Worm (Caenorhabditis elegans): ENCODE measurements around the gene Y32F6A.5.

Y32F6A.5 gene

DNA sequence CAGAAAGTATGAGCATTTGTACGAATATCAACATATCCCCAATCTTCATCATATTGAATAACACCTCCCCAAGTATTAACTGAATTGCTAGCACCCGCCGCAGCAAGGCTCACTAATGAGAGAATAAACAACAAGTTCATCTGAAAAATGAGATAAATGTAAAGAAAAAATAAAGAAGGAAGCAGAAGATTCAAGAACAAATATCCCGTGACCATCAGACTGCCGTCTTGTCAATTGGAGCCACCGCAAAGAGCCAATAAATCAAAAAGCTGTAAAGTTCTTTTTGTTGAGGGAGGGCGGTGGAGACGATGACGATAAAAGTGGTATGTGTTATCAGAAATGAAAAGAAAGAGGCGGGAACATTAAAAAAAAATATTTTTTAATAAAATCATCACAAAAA, at the start of gene Y32F6A.5:
Y32F6A.5 (minus strand) TSS at position 140 of the 400 bp plus-strand sequence.
- no peak for TF ChIP-seq flt-1 (GFP tag; IDR thresholded peaks at IDR 0.05)
- TF ChIP-seq sea-1 (GFP tag; conservative IDR thresholded peaks at IDR 0.05), result no peak
- TF ChIP-seq hmbx-1 (tag; optimal IDR thresholded peaks at IDR 0.05), result no peak
- no peak for TF ChIP-seq ceh-36 (tag; optimal IDR thresholded peaks at IDR 0.05)
- no peak for TF ChIP-seq scrt-1 (GFP tag; IDR thresholded peaks at IDR 0.05)
- TF ChIP-seq hnd-1 (tag; optimal IDR thresholded peaks at IDR 0.05), result no peak
- TF ChIP-seq tbx-11 (GFP tag; IDR thresholded peaks at IDR 0.05), result no peak
- no peak for TF ChIP-seq tbx-37 (GFP tag; conservative IDR thresholded peaks at IDR 0.05)
- no peak for TF ChIP-seq aly-1 (tag; optimal IDR thresholded peaks at IDR 0.05)
- no peak for TF ChIP-seq ets-7 (tag; optimal IDR thresholded peaks at IDR 0.05)
- no peak for TF ChIP-seq pes-1 (GFP tag; IDR thresholded peaks at IDR 0.05)
- no peak for TF ChIP-seq tra-4 (tag; optimal IDR thresholded peaks at IDR 0.05)
- no peak for TF ChIP-seq B0310.2 (tag; optimal IDR thresholded peaks at IDR 0.05)
- TF ChIP-seq ceh-13 (GFP tag; optimal IDR thresholded peaks at IDR 0.05), result no peak
- no peak for TF ChIP-seq ama-1 (optimal IDR thresholded peaks at IDR 0.05)

DNA sequence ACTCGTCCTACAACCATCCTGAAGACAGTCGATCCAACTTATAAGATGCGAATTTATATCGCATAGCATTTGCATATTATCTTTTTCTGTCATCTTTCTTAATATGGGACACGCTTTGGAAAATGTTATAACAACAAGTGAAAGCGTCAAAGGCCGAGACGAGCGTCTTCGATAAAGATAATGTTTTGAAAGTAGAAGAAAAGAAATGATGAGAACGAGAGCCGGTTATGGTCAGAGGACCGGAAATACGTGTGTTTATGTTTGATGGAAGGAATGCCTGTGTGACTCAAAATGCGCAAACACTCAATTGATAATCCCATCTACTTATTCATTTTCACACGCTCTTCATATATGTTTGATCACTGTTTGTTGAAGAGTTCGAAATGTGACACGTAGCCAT, 49.6 kb upstream of the Y32F6A.5 start, which contains the start of gene C35A5.11:
C35A5.11 (minus strand) TSS at position 101 of the 400 bp plus-strand sequence.
- TF ChIP-seq flt-1 (GFP tag; IDR thresholded peaks at IDR 0.05) (no peak), scrt-1 (GFP tag; IDR thresholded peaks at IDR 0.05) (no peak), pes-1 (GFP tag; IDR thresholded peaks at IDR 0.05) (no peak), ama-1 (optimal IDR thresholded peaks at IDR 0.05) (no peak), tbx-11 (GFP tag; IDR thresholded peaks at IDR 0.05) (no peak), tra-4 (tag; optimal IDR thresholded peaks at IDR 0.05) (no peak), B0310.2 (tag; optimal IDR thresholded peaks at IDR 0.05) (no peak), ceh-36 (tag; optimal IDR thresholded peaks at IDR 0.05) (no peak), hmg-4 (GFP tag; optimal IDR thresholded peaks at IDR 0.05) (no peak), ets-7 (tag; optimal IDR thresholded peaks at IDR 0.05) (no peak), hmbx-1 (tag; optimal IDR thresholded peaks at IDR 0.05) (no peak), ceh-13 (GFP tag; optimal IDR thresholded peaks at IDR 0.05) (no peak), tbx-37 (GFP tag; conservative IDR thresholded peaks at IDR 0.05) (no peak)

DNA sequence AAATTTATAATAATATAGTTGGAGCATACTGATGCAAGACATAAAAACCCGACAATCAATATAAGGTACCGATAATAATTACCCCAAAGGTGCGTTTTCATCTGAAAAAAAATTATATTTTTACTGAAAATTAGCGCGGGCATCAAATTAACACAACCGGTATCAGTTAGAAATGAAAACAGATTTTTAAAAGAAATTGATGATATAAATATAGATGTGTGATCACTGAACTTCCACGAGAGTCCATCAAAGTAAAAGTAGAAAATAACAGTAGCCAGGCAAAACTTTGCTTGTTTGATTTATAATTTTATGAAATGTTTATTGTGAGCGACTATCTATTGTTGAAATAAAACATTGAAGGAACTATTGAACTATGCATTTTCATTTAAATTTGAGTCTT, 47.9 kb upstream of the Y32F6A.5 start, which contains the start of gene C35A5.3:
C35A5.3 (minus strand) TSS at position 101 of the 400 bp plus-strand sequence.
- TF ChIP-seq tra-4 (tag; optimal IDR thresholded peaks at IDR 0.05), result no peak
- no peak for TF ChIP-seq ceh-13 (GFP tag; optimal IDR thresholded peaks at IDR 0.05)
- no peak for TF ChIP-seq scrt-1 (GFP tag; IDR thresholded peaks at IDR 0.05)
- no peak for TF ChIP-seq flt-1 (GFP tag; IDR thresholded peaks at IDR 0.05)
- TF ChIP-seq hmbx-1 (tag; optimal IDR thresholded peaks at IDR 0.05), result no peak
- no peak for TF ChIP-seq aly-1 (tag; optimal IDR thresholded peaks at IDR 0.05)
- TF ChIP-seq hnd-1 (tag; optimal IDR thresholded peaks at IDR 0.05), result no peak
- TF ChIP-seq hmg-4 (GFP tag; optimal IDR thresholded peaks at IDR 0.05), result no peak
- TF ChIP-seq sea-1 (GFP tag; conservative IDR thresholded peaks at IDR 0.05), result no peak
- TF ChIP-seq ceh-36 (tag; optimal IDR thresholded peaks at IDR 0.05), result no peak
- no peak for TF ChIP-seq F13C5.2 (tag; optimal IDR thresholded peaks at IDR 0.05)
- TF ChIP-seq pes-1 (GFP tag; IDR thresholded peaks at IDR 0.05), result no peak
- no peak for TF ChIP-seq ama-1 (optimal IDR thresholded peaks at IDR 0.05)

DNA sequence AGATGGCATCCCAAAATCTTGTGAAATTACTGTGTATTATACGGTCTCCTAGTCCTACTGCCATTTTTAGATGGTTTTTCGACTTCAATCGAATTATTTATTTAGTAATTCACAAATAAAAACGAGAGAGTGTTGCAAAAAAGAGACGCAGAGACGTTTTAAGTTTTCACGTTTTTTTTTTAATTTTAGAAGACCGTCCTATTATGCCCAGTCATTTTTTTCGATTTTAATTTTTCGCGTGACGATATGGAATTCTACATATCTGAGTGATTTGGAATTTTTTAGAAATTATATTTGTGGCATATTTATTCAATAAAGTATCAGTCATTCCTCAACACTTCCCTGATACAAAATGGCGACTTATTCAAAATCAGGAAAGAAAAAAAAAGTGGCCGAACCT, 43.3 kb upstream of the Y32F6A.5 start, which contains the start of gene C35A5.4:
C35A5.4 (plus strand) TSS at position 301 of the 400 bp plus-strand sequence.
- TF ChIP-seq hmbx-1 (tag; optimal IDR thresholded peaks at IDR 0.05) (no peak), hmg-4 (GFP tag; optimal IDR thresholded peaks at IDR 0.05) (no peak), tra-4 (tag; optimal IDR thresholded peaks at IDR 0.05) (no peak), tbx-11 (GFP tag; IDR thresholded peaks at IDR 0.05) (no peak), sea-1 (GFP tag; conservative IDR thresholded peaks at IDR 0.05) (no peak), hnd-1 (tag; optimal IDR thresholded peaks at IDR 0.05) (no peak), B0310.2 (tag; optimal IDR thresholded peaks at IDR 0.05) (no peak), ama-1 (optimal IDR thresholded peaks at IDR 0.05) (no peak)

DNA sequence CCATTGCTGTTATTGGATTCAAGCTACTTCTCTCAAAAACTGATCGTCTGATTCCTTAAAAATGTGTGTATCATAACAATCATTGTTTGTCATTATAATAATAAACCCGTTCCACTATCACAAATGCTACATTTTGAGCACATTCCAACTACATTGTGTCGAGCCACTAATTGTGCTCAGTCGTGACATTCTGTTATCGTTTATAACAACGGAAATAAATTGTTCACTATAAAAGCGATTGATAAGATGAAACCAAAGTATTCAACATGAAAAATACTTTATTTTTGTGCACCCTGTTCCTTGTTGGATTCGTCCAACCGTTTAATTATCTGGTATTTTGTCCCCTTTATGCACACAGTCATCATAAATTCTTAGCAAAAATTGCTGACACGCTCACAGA, 39.7 kb upstream of the Y32F6A.5 start, which contains the start of gene ugt-33:
ugt-33 (plus strand) TSS at position 260 of the 400 bp plus-strand sequence.
- TF ChIP-seq F13C5.2 (tag; optimal IDR thresholded peaks at IDR 0.05) (no peak), hmbx-1 (tag; optimal IDR thresholded peaks at IDR 0.05) (no peak)

DNA sequence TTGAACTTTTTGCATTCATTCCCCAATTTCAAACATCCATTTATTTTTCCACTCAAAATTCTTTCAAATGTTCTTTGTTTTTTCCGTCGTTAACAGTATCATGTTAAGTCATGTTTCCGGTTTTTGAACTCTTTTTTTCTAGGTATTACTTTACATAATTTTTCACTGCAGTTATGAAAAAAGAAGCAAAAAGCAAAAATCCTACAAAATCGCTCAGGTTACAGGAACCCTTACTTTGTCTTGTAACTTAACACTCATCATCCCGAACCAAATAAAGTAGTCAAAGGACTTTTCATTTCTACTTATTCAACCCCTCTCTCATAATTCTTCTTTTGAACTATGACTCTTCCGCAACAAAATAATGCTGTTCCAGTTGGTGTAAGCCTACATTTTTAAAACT, 38.0 kb upstream of the Y32F6A.5 start, which contains the start of gene aqp-5:
aqp-5 (plus strand) TSS at position 301 of the 400 bp plus-strand sequence.
- no peak for TF ChIP-seq scrt-1 (GFP tag; IDR thresholded peaks at IDR 0.05)
- TF ChIP-seq ama-1 (optimal IDR thresholded peaks at IDR 0.05), result no peak
- no peak for TF ChIP-seq hnd-1 (tag; optimal IDR thresholded peaks at IDR 0.05)
- no peak for TF ChIP-seq ceh-13 (GFP tag; optimal IDR thresholded peaks at IDR 0.05)
- TF ChIP-seq sea-1 (GFP tag; conservative IDR thresholded peaks at IDR 0.05), result no peak
- TF ChIP-seq pes-1 (GFP tag; IDR thresholded peaks at IDR 0.05), result no peak
- TF ChIP-seq tbx-11 (GFP tag; IDR thresholded peaks at IDR 0.05), result no peak
- no peak for TF ChIP-seq tra-4 (tag; optimal IDR thresholded peaks at IDR 0.05)
- no peak for TF ChIP-seq tbx-37 (GFP tag; conservative IDR thresholded peaks at IDR 0.05)
- TF ChIP-seq B0310.2 (tag; optimal IDR thresholded peaks at IDR 0.05), result no peak
- no peak for TF ChIP-seq ets-7 (tag; optimal IDR thresholded peaks at IDR 0.05)
- TF ChIP-seq hmbx-1 (tag; optimal IDR thresholded peaks at IDR 0.05), result no peak
- no peak for TF ChIP-seq hmg-4 (GFP tag; optimal IDR thresholded peaks at IDR 0.05)
- no peak for TF ChIP-seq flt-1 (GFP tag; IDR thresholded peaks at IDR 0.05)
- no peak for TF ChIP-seq F13C5.2 (tag; optimal IDR thresholded peaks at IDR 0.05)
- TF ChIP-seq aly-1 (tag; optimal IDR thresholded peaks at IDR 0.05), result no peak
- TF ChIP-seq ceh-36 (tag; optimal IDR thresholded peaks at IDR 0.05), result no peak

DNA sequence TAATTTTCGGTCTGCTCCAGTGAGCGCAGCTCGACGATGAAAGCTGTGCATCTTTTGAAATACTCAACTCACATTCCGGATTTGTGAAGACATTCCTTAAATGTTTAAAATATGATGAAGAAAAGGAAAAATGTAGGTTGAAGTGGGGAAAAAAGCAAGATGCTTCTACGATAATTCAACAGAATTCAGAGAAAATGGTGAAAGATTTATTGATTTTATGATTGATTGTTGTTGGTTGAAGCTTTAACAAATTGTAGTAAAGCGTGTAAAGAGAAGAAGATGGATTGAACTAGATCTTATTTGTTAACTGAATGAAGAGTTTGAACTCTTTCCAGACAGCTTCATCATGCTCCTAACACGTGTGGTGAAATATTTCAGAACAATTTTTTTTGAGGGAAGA, 36.6 kb upstream of the Y32F6A.5 start, which contains the start of gene ncx-5:
ncx-5 (minus strand) TSS at position 101 of the 400 bp plus-strand sequence.
- TF ChIP-seq hmbx-1 (tag; optimal IDR thresholded peaks at IDR 0.05), result no peak
- no peak for TF ChIP-seq tbx-11 (GFP tag; IDR thresholded peaks at IDR 0.05)
- TF ChIP-seq ceh-13 (GFP tag; optimal IDR thresholded peaks at IDR 0.05), result no peak
- no peak for TF ChIP-seq tra-4 (tag; optimal IDR thresholded peaks at IDR 0.05)
- TF ChIP-seq sea-1 (GFP tag; conservative IDR thresholded peaks at IDR 0.05), result no peak
- TF ChIP-seq ceh-36 (tag; optimal IDR thresholded peaks at IDR 0.05), result no peak
- TF ChIP-seq aly-1 (tag; optimal IDR thresholded peaks at IDR 0.05), result no peak
- no peak for TF ChIP-seq ets-7 (tag; optimal IDR thresholded peaks at IDR 0.05)
- TF ChIP-seq flt-1 (GFP tag; IDR thresholded peaks at IDR 0.05), result no peak
- TF ChIP-seq hnd-1 (tag; optimal IDR thresholded peaks at IDR 0.05), result no peak
- no peak for TF ChIP-seq pes-1 (GFP tag; IDR thresholded peaks at IDR 0.05)
- no peak for TF ChIP-seq scrt-1 (GFP tag; IDR thresholded peaks at IDR 0.05)
- no peak for TF ChIP-seq ama-1 (optimal IDR thresholded peaks at IDR 0.05)
- TF ChIP-seq tbx-37 (GFP tag; conservative IDR thresholded peaks at IDR 0.05), result no peak
- no peak for TF ChIP-seq B0310.2 (tag; optimal IDR thresholded peaks at IDR 0.05)
- no peak for TF ChIP-seq F13C5.2 (tag; optimal IDR thresholded peaks at IDR 0.05)
- TF ChIP-seq hmg-4 (GFP tag; optimal IDR thresholded peaks at IDR 0.05), result no peak

Data from whole organism, early embryonic.